Worm (Caenorhabditis elegans): ENCODE data around the gene tmc-1.

DNA sequence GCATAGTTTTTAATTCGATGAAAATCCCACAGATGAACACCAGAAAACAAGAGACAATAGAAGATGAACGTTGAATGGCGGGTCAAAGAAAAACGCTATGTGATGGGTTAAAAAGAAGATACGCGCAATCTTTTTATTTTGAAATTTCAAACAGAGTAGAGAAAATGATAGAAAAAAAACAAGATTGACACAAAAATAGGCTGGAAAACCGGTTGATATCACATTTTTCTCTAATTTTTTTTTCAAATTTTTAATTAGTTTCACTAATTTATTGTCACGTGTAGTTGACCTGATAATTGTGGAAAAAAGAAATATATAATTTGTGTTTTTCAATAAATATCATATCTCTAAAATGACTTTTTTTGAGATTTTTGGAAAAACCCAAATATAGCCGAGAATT is 37.9 kb upstream of the tmc-1 start, which contains the start of gene C05D9.9:
- TF ChIP-seq nhr-237 (tag; optimal IDR thresholded peaks at IDR 0.05) (no peak), zip-11 (GFP tag; IDR thresholded peaks at IDR 0.05) (no peak), T20F7.1 (GFP tag; optimal IDR thresholded peaks at IDR 0.05) (no peak), tra-1 (GFP tag; IDR thresholded peaks at IDR 0.05) (0 out of 2 replicates have a peak, but pooled peaks have one; percentile 10), skn-1 (tag; optimal IDR thresholded peaks at IDR 0.05) (no peak), fkh-10 (GFP tag; optimal IDR thresholded peaks at IDR 0.05) (no peak), mep-1 (tag; optimal IDR thresholded peaks at IDR 0.05) (no peak)

Data from whole organism, L4 larva.